Fruit fly (Drosophila melanogaster) whole organism, prepupa: ENCODE results near the gene RPA3.

Experiments used
- Blimp-1 ChIP-seq: fragments of 200-800 bp; sonication (Bioruptor generic); optimal IDR thresholded peaks from 3 replicates; lab custom pipeline; 2017; ENCODE audit warnings: missing biosample characterization, missing genetic modification characterization, mild to moderate bottlenecking, moderate library complexity, missing genetic modification reagents
- CG10669 ChIP-seq: fragments of 200-800 bp; sonication (Bioruptor generic); optimal IDR thresholded peaks from 3 replicates; lab custom pipeline; 2018; ENCODE audit warnings: missing biosample characterization, mild to moderate bottlenecking, missing genetic modification characterization, moderate library complexity
- CG11294 ChIP-seq: fragments of 200-800 bp; sonication (Bioruptor generic); IDR thresholded peaks from 2 replicates; pipeline ENCODE4 v1.3.6; 2022; ENCODE audit warnings: missing biosample characterization, missing genetic modification characterization
- CG11762 ChIP-seq: fragments of 200-800 bp; sonication (Bioruptor generic); optimal IDR thresholded peaks from 3 replicates; lab custom pipeline; 2016; ENCODE audit warnings: missing biosample characterization, missing genetic modification characterization; ENCODE audit not compliant: insufficient read depth
- CG15336 ChIP-seq: fragments of 200-800 bp; sonication (Bioruptor generic); IDR thresholded peaks from 2 replicates; pipeline ENCODE4 v1.3.6; 2022; ENCODE audit warnings: missing biosample characterization, missing genetic modification characterization
- CG3032 ChIP-seq: fragments of 200-800 bp; optimal IDR thresholded peaks from 2 replicates; lab custom pipeline; 2019; ENCODE audit warnings: missing biosample characterization, mild to moderate bottlenecking, missing genetic modification characterization, moderate library complexity
- CG31627 ChIP-seq: fragments of 200-800 bp; sonication (Bioruptor generic); optimal IDR thresholded peaks from 3 replicates; lab custom pipeline; 2016; ENCODE audit warnings: missing biosample characterization, missing genetic modification characterization
- CG32006 ChIP-seq: fragments of 200-800 bp; sonication (Bioruptor generic); optimal IDR thresholded peaks from 3 replicates; lab custom pipeline; 2017; ENCODE audit warnings: missing biosample characterization, mild to moderate bottlenecking, missing genetic modification characterization
- CG3919 ChIP-seq: fragments of 200-800 bp; sonication (Bioruptor generic); optimal IDR thresholded peaks from 3 replicates; lab custom pipeline; 2016; ENCODE audit warnings: missing biosample characterization, missing genetic modification characterization
- CG4318 ChIP-seq: fragments of 200-800 bp; sonication (Bioruptor generic); optimal IDR thresholded peaks from 3 replicates; lab custom pipeline; 2017; ENCODE audit warnings: missing biosample characterization, mild to moderate bottlenecking, missing genetic modification characterization
- CG6163 ChIP-seq: fragments of 200-800 bp; sonication (Bioruptor generic); IDR thresholded peaks from 3 replicates; pipeline ENCODE4 v1.3.6; 2022; ENCODE audit warnings: missing biosample characterization, missing genetic modification characterization
- CG6276 ChIP-seq: fragments of 200-800 bp; sonication (Bioruptor generic); optimal IDR thresholded peaks from 2 replicates; lab custom pipeline; 2017; ENCODE audit warnings: missing biosample characterization, mild to moderate bottlenecking, missing genetic modification characterization
- CG6792 ChIP-seq: fragments of 200-800 bp; sonication (Bioruptor generic); optimal IDR thresholded peaks from 3 replicates; lab custom pipeline; 2016; ENCODE audit warnings: missing biosample characterization, missing genetic modification characterization
- CG6854 ChIP-seq: fragments of 200-800 bp; sonication (Bioruptor generic); optimal IDR thresholded peaks from 2 replicates; lab custom pipeline; 2017; ENCODE audit warnings: missing biosample characterization, mild to moderate bottlenecking, missing genetic modification characterization
- CG7368 ChIP-seq: fragments of 200-800 bp; sonication (Bioruptor generic); optimal IDR thresholded peaks from 3 replicates; lab custom pipeline; 2016; ENCODE audit warnings: missing biosample characterization, missing genetic modification characterization
- CG8119 ChIP-seq: fragments of 200-800 bp; sonication (Bioruptor generic); IDR thresholded peaks from 3 replicates; pipeline ENCODE4 v1.3.6; 2022; ENCODE audit warnings: missing biosample characterization, missing genetic modification characterization
- CG8319 ChIP-seq: fragments of 200-800 bp; sonication (Bioruptor generic); optimal IDR thresholded peaks from 3 replicates; lab custom pipeline; 2016; ENCODE audit warnings: missing biosample characterization, missing genetic modification characterization
- CG8632 ChIP-seq: fragments of 200-800 bp; sonication (Bioruptor generic); optimal IDR thresholded peaks from 3 replicates; lab custom pipeline; 2016; ENCODE audit warnings: missing biosample characterization, missing genetic modification characterization
- CG9139 ChIP-seq: fragments of 200-800 bp; sonication (Bioruptor generic); optimal IDR thresholded peaks from 3 replicates; lab custom pipeline; 2017; ENCODE audit warnings: missing biosample characterization, mild to moderate bottlenecking, missing genetic modification characterization
- Eip78C ChIP-seq: fragments of 200-800 bp; sonication (Bioruptor generic); peaks from one replicate; lab custom pipeline; 2016; ENCODE audit warnings: missing biosample characterization, missing genetic modification characterization
- Eip93F ChIP-seq: fragments of 200-800 bp; sonication (Bioruptor generic); optimal IDR thresholded peaks from 2 replicates; lab custom pipeline; 2016; ENCODE audit warnings: missing biosample characterization, mild to moderate bottlenecking, missing genetic modification characterization
- Ets21C ChIP-seq: fragments of 200-800 bp; sonication (Bioruptor generic); optimal IDR thresholded peaks from 3 replicates; lab custom pipeline; 2016; ENCODE audit warnings: missing biosample characterization, missing genetic modification characterization
- Ets96B ChIP-seq: fragments of 200-800 bp; optimal IDR thresholded peaks from 2 replicates; lab custom pipeline; 2019; ENCODE audit warnings: missing biosample characterization, mild to moderate bottlenecking, missing genetic modification characterization, moderate library complexity
- Gug ChIP-seq: fragments of 200-800 bp; sonication (Bioruptor generic); IDR thresholded peaks from 2 replicates; pipeline ENCODE4 v1.3.6; 2022; ENCODE audit warnings: missing biosample characterization, missing genetic modification characterization
- Hr38 ChIP-seq: sonication (Bioruptor generic); optimal IDR thresholded peaks from 2 replicates; lab custom pipeline; 2016; ENCODE audit warnings: missing biosample characterization, missing genetic modification characterization
- Hr39 ChIP-seq: fragments of 200-800 bp; sonication (Bioruptor generic); optimal IDR thresholded peaks from 2 replicates; lab custom pipeline; 2016; ENCODE audit warnings: missing biosample characterization, missing genetic modification characterization
- Lpt ChIP-seq: fragments of 200-800 bp; sonication (Bioruptor generic); optimal IDR thresholded peaks from 3 replicates; lab custom pipeline; 2016; ENCODE audit warnings: missing biosample characterization, missing genetic modification characterization
- Smox ChIP-seq: fragments of 200-800 bp; sonication (Bioruptor generic); optimal IDR thresholded peaks from 3 replicates; lab custom pipeline; 2016; ENCODE audit warnings: missing biosample characterization, missing genetic modification characterization
- Sox102F ChIP-seq: fragments of 200-800 bp; sonication (Bioruptor generic); optimal IDR thresholded peaks from 2 replicates; lab custom pipeline; 2016; ENCODE audit warnings: missing biosample characterization, mild to moderate bottlenecking, missing genetic modification characterization
- Sox14 ChIP-seq: fragments of 200-800 bp; sonication (Bioruptor generic); optimal IDR thresholded peaks from 3 replicates; lab custom pipeline; 2016; ENCODE audit warnings: missing biosample characterization, missing genetic modification characterization
- Sox15 ChIP-seq: fragments of 200-800 bp; sonication (Bioruptor generic); optimal IDR thresholded peaks from 3 replicates; lab custom pipeline; 2016; ENCODE audit warnings: missing biosample characterization, missing genetic modification characterization
- achi ChIP-seq: fragments of 200-800 bp; sonication (Bioruptor generic); optimal IDR thresholded peaks from 3 replicates; lab custom pipeline; 2016; ENCODE audit warnings: missing biosample characterization, missing genetic modification characterization
- acj6 ChIP-seq: fragments of 200-800 bp; sonication (Bioruptor generic); optimal IDR thresholded peaks from 3 replicates; lab custom pipeline; 2016; ENCODE audit warnings: missing biosample characterization, missing genetic modification characterization
- cyc ChIP-seq: fragments of 200-800 bp; sonication (Bioruptor generic); optimal IDR thresholded peaks from 3 replicates; lab custom pipeline; 2016; ENCODE audit warnings: missing biosample characterization, missing genetic modification characterization
- dac ChIP-seq: fragments of 200-800 bp; sonication (Bioruptor generic); optimal IDR thresholded peaks from 2 replicates; lab custom pipeline; 2017; ENCODE audit warnings: missing biosample characterization, mild to moderate bottlenecking, missing genetic modification characterization
- dsx ChIP-seq: fragments of 200-800 bp; optimal IDR thresholded peaks from 3 replicates; lab custom pipeline; 2019; ENCODE audit warnings: missing biosample characterization, mild to moderate bottlenecking, missing genetic modification characterization, moderate library complexity; ENCODE audit not compliant: poor library complexity, severe bottlenecking
- eg ChIP-seq: fragments of 200-800 bp; sonication (Bioruptor generic); IDR thresholded peaks from 3 replicates; pipeline ENCODE4 v1.3.6; 2022; ENCODE audit warnings: missing biosample characterization, missing genetic modification characterization
- esn ChIP-seq: fragments of 200-800 bp; sonication (Bioruptor generic); optimal IDR thresholded peaks from 2 replicates; lab custom pipeline; 2016; ENCODE audit warnings: missing biosample characterization, mild to moderate bottlenecking, missing genetic modification characterization, moderate library complexity
- fd59A ChIP-seq: fragments of 200-800 bp; sonication (Bioruptor generic); optimal IDR thresholded peaks from 2 replicates; lab custom pipeline; 2017; ENCODE audit warnings: missing biosample characterization, mild to moderate bottlenecking, missing genetic modification characterization, missing genetic modification reagents
- fd85E ChIP-seq: fragments of 200-800 bp; sonication (Bioruptor generic); optimal IDR thresholded peaks from 3 replicates; lab custom pipeline; 2016; ENCODE audit warnings: missing biosample characterization, missing genetic modification characterization
- net ChIP-seq: fragments of 200-800 bp; sonication (Bioruptor generic); optimal IDR thresholded peaks from 3 replicates; lab custom pipeline; 2016; ENCODE audit warnings: missing biosample characterization, missing genetic modification characterization
- pdm3 ChIP-seq: fragments of 200-800 bp; sonication (Bioruptor generic); optimal IDR thresholded peaks from 3 replicates; lab custom pipeline; 2016; ENCODE audit warnings: missing biosample characterization, missing genetic modification characterization
- salr ChIP-seq, 2 experiments: fragments of 200-800 bp; sonication (Bioruptor generic); optimal IDR thresholded peaks; 3 replicates each; lab custom pipeline; 2016 to 2018; ENCODE audit warnings: missing biosample characterization in 2 of 2, missing genetic modification characterization in 2 of 2, mild to moderate bottlenecking in 1 of 2
- spab ChIP-seq: fragments of 200-800 bp; sonication (Bioruptor generic); optimal IDR thresholded peaks from 2 replicates; lab custom pipeline; 2017; ENCODE audit warnings: missing biosample characterization, mild to moderate bottlenecking, missing genetic modification characterization, missing genetic modification reagents
- svp ChIP-seq: fragments of 200-800 bp; sonication (Bioruptor generic); peaks from one replicate; lab custom pipeline; 2016; ENCODE audit warnings: missing biosample characterization, missing genetic modification characterization
- topi ChIP-seq: fragments of 200-800 bp; sonication (Bioruptor generic); optimal IDR thresholded peaks from 3 replicates; lab custom pipeline; 2016; ENCODE audit warnings: missing biosample characterization, missing genetic modification characterization
- vri ChIP-seq: fragments of 200-800 bp; sonication (Bioruptor generic); optimal IDR thresholded peaks from 3 replicates; lab custom pipeline; 2016; ENCODE audit warnings: missing biosample characterization, mild to moderate bottlenecking, missing genetic modification characterization

Gene RPA3

dm6 chrX:11659080-11659479 is 43.4 kb upstream of the RPA3 start (continued):
- peak; percentile 53 for TF ChIP-seq CG8319 (GFP tag; lab: Kevin White, UChicago)
- TF ChIP-seq dac (GFP tag; lab: Kevin White, UChicago), result peak; percentile 83
- peak; percentile 18 for TF ChIP-seq Smox (GFP tag; lab: Kevin White, UChicago)
- peak; percentile 77 for TF ChIP-seq CG7368 (GFP tag; lab: Kevin White, UChicago)
- peak; percentile 80 for TF ChIP-seq spab (GFP tag; lab: Kevin White, UChicago)
- TF ChIP-seq topi, result peak; percentile 37
- TF ChIP-seq Gug (GFP tag; lab: Robert Waterston, UW), result peak; percentile 85
- peak; percentile 91 for TF ChIP-seq CG4318
- peak; percentile 64 for TF ChIP-seq CG6792
- no peak for TF ChIP-seq Blimp-1 (GFP tag; lab: Kevin White, UChicago)

- TF ChIP-seq CG32006 (GFP tag; lab: Kevin White, UChicago) (peak; percentile 74), CG3919 (GFP tag; lab: Kevin White, UChicago) (peak; percentile 52), CG6854 (no peak), CG8119 (GFP tag; lab: Robert Waterston, UW) (peak; percentile 74), esn (GFP tag; lab: Kevin White, UChicago) (peak; percentile 40), dac (GFP tag; lab: Kevin White, UChicago) (peak; percentile 1), fd85E (GFP tag; lab: Kevin White, UChicago) (no peak), CG6276 (GFP tag; lab: Kevin White, UChicago) (peak; percentile 22), Sox102F (GFP tag; lab: Kevin White, UChicago) (peak; percentile 5), spab (GFP tag; lab: Kevin White, UChicago) (peak; percentile 2), acj6 (GFP tag; lab: Kevin White, UChicago) (peak; percentile 62), CG8319 (GFP tag; lab: Kevin White, UChicago) (peak; percentile 41), Hr38 (GFP tag; lab: Kevin White, UChicago) (no peak), cyc (GFP tag; lab: Kevin White, UChicago) (peak; percentile 2), CG9139 (GFP tag; lab: Kevin White, UChicago) (no peak), Gug (GFP tag; lab: Robert Waterston, UW) (no peak), CG6792 (peak; percentile 51), svp (GFP tag; lab: Kevin White, UChicago) (peak; percentile 41), Sox15 (GFP tag; lab: Kevin White, UChicago) (peak; percentile 26), Hr39 (GFP tag; lab: Kevin White, UChicago) (no peak), achi (GFP tag; lab: Kevin White, UChicago) (peak; percentile 65), Sox14 (no peak), Blimp-1 (GFP tag; lab: Kevin White, UChicago) (no peak), Smox (GFP tag; lab: Kevin White, UChicago) (no peak), CG15336 (GFP tag; lab: Robert Waterston, UW) (peak; percentile 78), CG11762 (GFP tag; lab: Kevin White, UChicago) (peak; percentile 61), pdm3 (GFP tag; lab: Kevin White, UChicago) (peak; percentile 59), CG4318 (peak; percentile 72), eg (GFP tag; lab: Robert Waterston, UW) (peak; percentile 65), CG3032 (tag; lab: Kevin White, UChicago) (peak; percentile 53), net (GFP tag; lab: Kevin White, UChicago) (no peak), Ets96B (tag; lab: Kevin White, UChicago) (peak; percentile 55), CG11294 (GFP tag; lab: Robert Waterston, UW) (peak; percentile 42; the same call in 1 of the 2 replicates), CG8632 (GFP tag; lab: Kevin White, UChicago) (peak; percentile 66), CG7368 (GFP tag; lab: Kevin White, UChicago) (peak; percentile 40), Eip93F (GFP tag; lab: Kevin White, UChicago) (no peak), topi (peak; percentile 28), dsx (no peak), vri (no peak), Ets21C (GFP tag; lab: Kevin White, UChicago) (no peak), Lpt (GFP tag; lab: Kevin White, UChicago) (peak; percentile 48), CG31627 (GFP tag; lab: Kevin White, UChicago) (no peak), salr (GFP tag; optimal IDR thresholded peaks at IDR 0.05; lab: Kevin White, UChicago) (peak in 1 of 2 experiments; percentile 20), fd59A (peak; percentile 10), CG10669 (GFP tag; lab: Kevin White, UChicago) (peak; percentile 20), CG6163 (GFP tag; lab: Robert Waterston, UW) (peak; percentile 58; the same call in 1 of the 3 replicates), Eip78C (GFP tag; lab: Kevin White, UChicago) (peak; percentile 84)
These were observed 42.7 kb upstream of the RPA3 start for dm6 chrX:11658181-11658842.
